Worm (Caenorhabditis elegans): ENCODE measurements around the gene rab-3.

DNA sequence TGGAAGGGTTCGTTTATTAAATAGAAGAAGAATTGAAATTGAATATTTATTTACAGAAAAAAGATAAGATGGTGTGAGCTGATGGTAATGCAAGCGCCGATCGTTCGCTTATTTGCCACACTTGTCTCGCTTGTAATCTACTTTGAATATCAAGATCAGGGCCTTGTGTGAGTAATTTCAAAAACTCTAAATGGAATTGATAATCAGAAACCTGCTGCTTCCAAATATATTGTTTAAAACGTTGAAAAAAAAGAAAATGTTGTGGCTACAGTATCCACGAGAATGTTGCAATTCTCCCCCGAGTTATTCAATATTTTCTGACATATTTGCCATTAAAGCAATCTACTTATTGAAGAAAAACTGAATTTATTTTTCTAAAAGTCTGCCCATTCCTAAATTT is 16.8 kb downstream of the rab-3 start:
- no peak for TF ChIP-seq lin-39 (tag; optimal IDR thresholded peaks at IDR 0.05)
- no peak for TF ChIP-seq snpc-4 (tag; optimal IDR thresholded peaks at IDR 0.05)
- no peak for TF ChIP-seq zag-1 (tag; optimal IDR thresholded peaks at IDR 0.05)
- TF ChIP-seq lin-38 (GFP tag; IDR thresholded peaks at IDR 0.05) = no peak
- TF ChIP-seq nhr-10 (tag; optimal IDR thresholded peaks at IDR 0.05) = no peak
- no peak for TF ChIP-seq nhr-102 (tag; optimal IDR thresholded peaks at IDR 0.05)
- no peak for TF ChIP-seq nhr-6 (tag; optimal IDR thresholded peaks at IDR 0.05)
- TF ChIP-seq nhr-76 (tag; optimal IDR thresholded peaks at IDR 0.05) = no peak
- no peak for TF ChIP-seq ama-1 (optimal IDR thresholded peaks at IDR 0.05)
- TF ChIP-seq ztf-11 (tag; optimal IDR thresholded peaks at IDR 0.05) = no peak
- no peak for TF ChIP-seq aha-1 (tag)
- no peak for TF ChIP-seq hlh-30 (tag; optimal IDR thresholded peaks at IDR 0.05; ENCODE audit: insufficient read depth)
- no peak for TF ChIP-seq nhr-237 (tag; optimal IDR thresholded peaks at IDR 0.05)
